Fruit fly (Drosophila melanogaster) whole organism, embryonic: ENCODE measurements around the gene Sr-CI.
A peak's percentile ranks its signal among the peaks of the same experiment; 100 is the strongest.

Experiments
- CG11085 ChIP-seq: fragments of 200-800 bp; sonication (Bioruptor generic); IDR thresholded peaks from 2 replicates; pipeline ENCODE4 v1.3.6; 2022; ENCODE audit warnings: missing biosample characterization, missing genetic modification characterization
- CG11504 ChIP-seq: fragments of 200-800 bp; sonication (Bioruptor generic); optimal IDR thresholded peaks from 3 replicates; lab custom pipeline; 2019; ENCODE audit warnings: missing biosample characterization, mild to moderate bottlenecking, missing genetic modification characterization, moderate library complexity
- CG12391 ChIP-seq: fragments of 200-800 bp; sonication (Bioruptor generic); optimal IDR thresholded peaks from 3 replicates; lab custom pipeline; 2018; ENCODE audit warnings: missing biosample characterization, mild to moderate bottlenecking, missing genetic modification characterization, moderate library complexity
- CG13287 ChIP-seq: fragments of 200-800 bp; sonication (Bioruptor generic); IDR thresholded peaks from 2 replicates; pipeline ENCODE4 v1.3.6; 2022; ENCODE audit warnings: missing biosample characterization, missing genetic modification characterization; ENCODE audit not compliant: partially characterized antibody
- CG13296 ChIP-seq: fragments of 200-800 bp; sonication (Bioruptor generic); optimal IDR thresholded peaks from 3 replicates; lab custom pipeline; 2018; ENCODE audit warnings: missing biosample characterization, mild to moderate bottlenecking, missing genetic modification characterization
- CG14710 ChIP-seq: fragments of 200-800 bp; sonication (Bioruptor generic); optimal IDR thresholded peaks from 3 replicates; lab custom pipeline; 2019; ENCODE audit warnings: missing biosample characterization, mild to moderate bottlenecking, missing genetic modification characterization, moderate library complexity
- CG18262 ChIP-seq: fragments of 200-800 bp; optimal IDR thresholded peaks from 3 replicates; lab custom pipeline; 2019; ENCODE audit warnings: missing biosample characterization, mild to moderate bottlenecking, missing genetic modification characterization, moderate library complexity
- CG1832 ChIP-seq: fragments of 200-800 bp; sonication (Bioruptor generic); optimal IDR thresholded peaks from 2 replicates; lab custom pipeline; 2017; ENCODE audit warnings: missing biosample characterization, mild to moderate bottlenecking, missing genetic modification characterization, inconsistent platforms
- CG18764 ChIP-seq: fragments of 200-800 bp; sonication (Bioruptor generic); optimal IDR thresholded peaks from 3 replicates; lab custom pipeline; 2016; ENCODE audit warnings: missing biosample characterization, missing genetic modification characterization
- CG2875 ChIP-seq: fragments of 200-800 bp; sonication (Bioruptor generic); optimal IDR thresholded peaks from 2 replicates; lab custom pipeline; 2017; ENCODE audit warnings: missing biosample characterization, mild to moderate bottlenecking, missing genetic modification characterization, missing genetic modification reagents
- CG3065 ChIP-seq: fragments of 200-800 bp; sonication (Bioruptor generic); optimal IDR thresholded peaks from 2 replicates; lab custom pipeline; 2016; ENCODE audit warnings: missing biosample characterization, missing genetic modification characterization
- CG33213 ChIP-seq: fragments of 200-800 bp; sonication (Bioruptor generic); optimal IDR thresholded peaks from 3 replicates; lab custom pipeline; 2016; ENCODE audit warnings: missing biosample characterization, missing genetic modification characterization
- CG4820 ChIP-seq: fragments of 200-800 bp; sonication (Bioruptor generic); optimal IDR thresholded peaks from 3 replicates; lab custom pipeline; 2016; ENCODE audit warnings: missing biosample characterization, missing genetic modification characterization
- CG7987 ChIP-seq: fragments of 200-800 bp; sonication (Bioruptor generic); optimal IDR thresholded peaks from 2 replicates; lab custom pipeline; 2018; ENCODE audit warnings: missing biosample characterization, mild to moderate bottlenecking, missing genetic modification characterization, moderate library complexity
- D19A ChIP-seq: fragments of 200-800 bp; optimal IDR thresholded peaks from 3 replicates; lab custom pipeline; 2019; ENCODE audit warnings: missing biosample characterization, mild to moderate bottlenecking, missing genetic modification characterization, moderate library complexity
- HHEX ChIP-seq: fragments of 200-800 bp; sonication (Bioruptor generic); optimal IDR thresholded peaks from 3 replicates; lab custom pipeline; 2017; ENCODE audit warnings: missing biosample characterization, mild to moderate bottlenecking, missing genetic modification characterization, missing genetic modification reagents
- HLH4C ChIP-seq: fragments of 200-800 bp; sonication (Bioruptor generic); IDR thresholded peaks from 3 replicates; pipeline ENCODE4 v1.3.6; 2022; ENCODE audit warnings: missing biosample characterization, missing genetic modification characterization; ENCODE audit not compliant: partially characterized antibody
- Hmx ChIP-seq: fragments of 200-800 bp; sonication (Bioruptor generic); optimal IDR thresholded peaks from 2 replicates; lab custom pipeline; 2016; ENCODE audit warnings: missing biosample characterization, missing genetic modification characterization
- Hr3 ChIP-seq: fragments of 200-800 bp; sonication (Bioruptor generic); optimal IDR thresholded peaks from 3 replicates; lab custom pipeline; 2016; ENCODE audit warnings: missing biosample characterization, missing genetic modification characterization
- Mad ChIP-seq: fragments of 200-800 bp; sonication (Bioruptor generic); optimal IDR thresholded peaks from 2 replicates; lab custom pipeline; 2016; ENCODE audit warnings: missing biosample characterization, missing genetic modification characterization
- Oaz ChIP-seq: fragments of 200-800 bp; sonication (Bioruptor generic); IDR thresholded peaks from 2 replicates; pipeline ENCODE4 v1.3.6; 2022; ENCODE audit warnings: missing biosample characterization, missing genetic modification characterization
- Rfx ChIP-seq: fragments of 200-800 bp; sonication (Bioruptor generic); IDR thresholded peaks from 2 replicates; pipeline ENCODE4 v1.3.6; 2022; ENCODE audit warnings: missing biosample characterization, missing genetic modification characterization
- Sox102F ChIP-seq: fragments of 200-800 bp; sonication (Bioruptor generic); optimal IDR thresholded peaks from 2 replicates; lab custom pipeline; 2018; ENCODE audit warnings: missing biosample characterization, mild to moderate bottlenecking, missing genetic modification characterization, moderate library complexity
- Trl ChIP-seq, 3 experiments: fragments of >200 bp in 2 of 3; fragments of 200-800 bp in 1 of 3; sonication (Bioruptor generic) in 1 of 3; optimal IDR thresholded peaks; 2 replicates in 1 of 3; 3 replicates in 2 of 3; lab custom pipeline; 2016 to 2017; ENCODE audit warnings: missing biosample characterization in 1 of 3, missing genetic modification characterization in 1 of 3
- Xbp1 ChIP-seq: fragments of 200-800 bp; sonication (Bioruptor generic); optimal IDR thresholded peaks from 3 replicates; lab custom pipeline; 2016; ENCODE audit warnings: missing biosample characterization, mild to moderate bottlenecking, missing genetic modification characterization
- abd-A ChIP-seq: fragments of 200-800 bp; sonication (Bioruptor generic); optimal IDR thresholded peaks from 3 replicates; lab custom pipeline; 2019; ENCODE audit warnings: missing biosample characterization, mild to moderate bottlenecking, missing genetic modification characterization, moderate library complexity
- bcd ChIP-seq: fragments of 200-800 bp; sonication (Bioruptor generic); optimal IDR thresholded peaks from 2 replicates; lab custom pipeline; 2017; ENCODE audit warnings: missing biosample characterization, mild to moderate bottlenecking, missing genetic modification characterization
- bigmax ChIP-seq: fragments of 200-800 bp; sonication (Bioruptor generic); optimal IDR thresholded peaks from 2 replicates; lab custom pipeline; 2018; ENCODE audit warnings: missing biosample characterization, mild to moderate bottlenecking, missing genetic modification characterization
- btn ChIP-seq: fragments of 200-800 bp; sonication (Bioruptor generic); optimal IDR thresholded peaks from 2 replicates; lab custom pipeline; 2016; ENCODE audit warnings: missing biosample characterization, missing genetic modification characterization
- cas ChIP-seq: fragments of 200-800 bp; sonication (Bioruptor generic); IDR thresholded peaks from 2 replicates; pipeline ENCODE4 v1.3.6; 2022; ENCODE audit warnings: missing biosample characterization, missing genetic modification characterization
- da ChIP-seq: fragments of 200-800 bp; sonication (Bioruptor generic); optimal IDR thresholded peaks from 2 replicates; lab custom pipeline; 2016; ENCODE audit warnings: missing biosample characterization, missing genetic modification characterization
- dmrt99B ChIP-seq: fragments of 200-800 bp; sonication (Bioruptor generic); optimal IDR thresholded peaks from 2 replicates; lab custom pipeline; 2018; ENCODE audit warnings: missing biosample characterization, mild to moderate bottlenecking, missing genetic modification characterization, moderate library complexity
- fu2 ChIP-seq: fragments of 200-800 bp; sonication (Bioruptor generic); optimal IDR thresholded peaks from 2 replicates; lab custom pipeline; 2016; ENCODE audit warnings: missing biosample characterization, missing genetic modification characterization
- gcm2 ChIP-seq: fragments of 200-800 bp; sonication (Bioruptor generic); optimal IDR thresholded peaks from 2 replicates; lab custom pipeline; 2016; ENCODE audit warnings: missing biosample characterization, missing genetic modification characterization
- gem ChIP-seq: fragments of 200-800 bp; sonication (Bioruptor generic); optimal IDR thresholded peaks from 2 replicates; lab custom pipeline; 2019; ENCODE audit warnings: missing biosample characterization, mild to moderate bottlenecking, missing genetic modification characterization, moderate library complexity
- grau ChIP-seq: fragments of 200-800 bp; optimal IDR thresholded peaks from 3 replicates; lab custom pipeline; 2019; ENCODE audit warnings: missing biosample characterization, mild to moderate bottlenecking, missing genetic modification characterization, moderate library complexity
- h ChIP-seq: fragments of >200 bp; optimal IDR thresholded peaks from 2 replicates; lab custom pipeline; 2017
- ken ChIP-seq: fragments of 200-800 bp; sonication (Bioruptor generic); IDR thresholded peaks from 3 replicates; pipeline ENCODE4 v1.3.6; 2022; ENCODE audit warnings: missing biosample characterization, missing genetic modification characterization
- lab ChIP-seq: fragments of 200-800 bp; sonication (Bioruptor generic); optimal IDR thresholded peaks from 3 replicates; lab custom pipeline; 2017; ENCODE audit warnings: missing biosample characterization, missing genetic modification characterization, mild to moderate bottlenecking, moderate library complexity, missing genetic modification reagents
- lmd ChIP-seq: fragments of 200-800 bp; sonication (Bioruptor generic); IDR thresholded peaks from 2 replicates; pipeline ENCODE4 v1.3.6; 2022; ENCODE audit warnings: missing biosample characterization, missing genetic modification characterization
- lola ChIP-seq, 3 experiments: fragments of >200 bp in 2 of 3; fragments of 200-800 bp in 1 of 3; sonication (Bioruptor generic) in 1 of 3; optimal IDR thresholded peaks; 2 replicates each; lab custom pipeline; 2017 to 2019; ENCODE audit warnings: missing biosample characterization in 3 of 3, missing genetic modification characterization in 3 of 3, mild to moderate bottlenecking in 1 of 3, moderate library complexity in 1 of 3
- mirr ChIP-seq: fragments of 200-800 bp; sonication (Bioruptor generic); optimal IDR thresholded peaks from 3 replicates; lab custom pipeline; 2018; ENCODE audit warnings: missing biosample characterization, mild to moderate bottlenecking, missing genetic modification characterization
- nau ChIP-seq: fragments of 200-800 bp; sonication (Bioruptor generic); optimal IDR thresholded peaks from 3 replicates; lab custom pipeline; 2017; ENCODE audit warnings: missing biosample characterization, mild to moderate bottlenecking, missing genetic modification characterization, missing genetic modification reagents
- pnt ChIP-seq: fragments of 200-800 bp; sonication (Bioruptor generic); optimal IDR thresholded peaks from 3 replicates; lab custom pipeline; 2016; ENCODE audit warnings: missing biosample characterization, missing genetic modification characterization
- psq ChIP-seq: fragments of 200-800 bp; sonication (Bioruptor generic); optimal IDR thresholded peaks from 2 replicates; lab custom pipeline; 2017; ENCODE audit warnings: missing biosample characterization, missing genetic modification characterization
- ranshi ChIP-seq: fragments of 200-800 bp; sonication (Bioruptor generic); IDR thresholded peaks from 2 replicates; pipeline ENCODE4 v1.3.6; 2022; ENCODE audit warnings: missing biosample characterization, missing genetic modification characterization
- sisA ChIP-seq: fragments of 200-800 bp; sonication (Bioruptor generic); IDR thresholded peaks from 2 replicates; pipeline ENCODE4 v1.3.6; 2022; ENCODE audit warnings: missing biosample characterization, missing genetic modification characterization
- slou ChIP-seq: fragments of 200-800 bp; sonication (Bioruptor generic); optimal IDR thresholded peaks from 3 replicates; lab custom pipeline; 2016; ENCODE audit warnings: missing biosample characterization, missing genetic modification characterization
- stwl ChIP-seq: fragments of 200-800 bp; sonication (Bioruptor generic); optimal IDR thresholded peaks from 3 replicates; lab custom pipeline; 2018; ENCODE audit warnings: missing biosample characterization, mild to moderate bottlenecking, missing genetic modification characterization, moderate library complexity
- unpg ChIP-seq: fragments of 200-800 bp; sonication (Bioruptor generic); optimal IDR thresholded peaks from 3 replicates; lab custom pipeline; 2018; ENCODE audit warnings: missing biosample characterization, mild to moderate bottlenecking, missing genetic modification characterization, moderate library complexity
- zfh1 ChIP-seq: fragments of 200-800 bp; sonication (Bioruptor generic); IDR thresholded peaks from 3 replicates; pipeline ENCODE4 v1.3.6; 2022; ENCODE audit warnings: missing biosample characterization, missing genetic modification characterization

Gene Sr-CI

DNA sequence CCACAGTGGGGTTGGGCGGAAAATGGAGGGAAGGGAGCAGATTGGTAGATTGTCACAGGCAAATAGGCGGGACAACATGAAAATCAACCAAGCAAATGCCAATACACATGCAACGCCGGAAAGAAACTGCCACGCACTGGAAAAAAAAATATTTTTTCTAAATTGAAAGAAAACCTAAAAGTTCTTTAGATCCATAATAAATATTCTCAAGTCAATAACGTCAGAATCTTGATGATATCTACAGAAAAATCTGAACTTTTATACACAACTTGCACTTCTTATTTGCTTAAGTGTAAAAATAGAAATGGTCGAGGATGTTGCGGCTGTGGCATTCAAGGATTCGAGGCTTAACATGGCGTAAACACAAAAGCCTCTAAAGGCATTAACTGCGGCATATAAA lies 37.3 kb upstream of the Sr-CI start:
- TF ChIP-seq D19A (no peak), h (lab: Kevin White, UChicago) (no peak), lab (GFP tag; lab: Kevin White, UChicago) (peak; percentile 55), ken (GFP tag; lab: Robert Waterston, UW) (no peak), CG13296 (GFP tag; lab: Kevin White, UChicago) (no peak), Mad (no peak), gcm2 (GFP tag; lab: Kevin White, UChicago) (no peak), da (no peak), CG3065 (GFP tag; lab: Kevin White, UChicago) (no peak), zfh1 (0 out of 3 replicates have a peak, but pooled peaks have one; percentile 21), CG13287 (GFP tag; lab: Robert Waterston, UW) (no peak), CG18262 (tag; lab: Kevin White, UChicago) (no peak), sisA (GFP tag; lab: Robert Waterston, UW) (0 out of 2 replicates have a peak, but pooled peaks have one; percentile 26), CG7987 (no peak), HLH4C (GFP tag; lab: Robert Waterston, UW) (no peak), CG18764 (GFP tag; lab: Kevin White, UChicago) (no peak), nau (GFP tag; lab: Kevin White, UChicago) (no peak), ranshi (no peak), Trl (optimal IDR thresholded peaks at IDR 0.05; lab: Kevin White, UChicago) (no peak), Trl (GFP tag; optimal IDR thresholded peaks at IDR 0.05; lab: Kevin White, UChicago) (no peak), psq (GFP tag; lab: Kevin White, UChicago) (no peak), Hmx (no peak), grau (tag; lab: Kevin White, UChicago) (peak; percentile 14), Hr3 (GFP tag; lab: Kevin White, UChicago) (peak; percentile 3), CG4820 (no peak), slou (GFP tag; lab: Kevin White, UChicago) (no peak), lmd (GFP tag; lab: Robert Waterston, UW) (no peak), pnt (GFP tag; lab: Kevin White, UChicago) (no peak), CG11085 (GFP tag; lab: Robert Waterston, UW) (no peak), btn (GFP tag; lab: Kevin White, UChicago) (no peak), CG2875 (GFP tag; lab: Kevin White, UChicago) (no peak), unpg (GFP tag; lab: Kevin White, UChicago) (no peak), cas (GFP tag; lab: Robert Waterston, UW) (0 out of 2 replicates have a peak, but pooled peaks have one; percentile 28), Oaz (GFP tag; lab: Robert Waterston, UW) (no peak), stwl (tag; lab: Kevin White, UChicago) (no peak), abd-A (tag; lab: Kevin White, UChicago) (no peak), bcd (GFP tag; lab: Kevin White, UChicago) (no peak), bigmax (GFP tag; lab: Kevin White, UChicago) (no peak), CG33213 (no peak), Sox102F (GFP tag; lab: Kevin White, UChicago) (peak; percentile 27), Xbp1 (GFP tag; lab: Kevin White, UChicago) (no peak), fu2 (GFP tag; lab: Kevin White, UChicago) (no peak), lola (GFP tag; optimal IDR thresholded peaks at IDR 0.05; lab: Kevin White, UChicago) (no peak), dmrt99B (tag; lab: Kevin White, UChicago) (peak; percentile 16), CG11504 (tag; lab: Kevin White, UChicago) (peak; percentile 29), Rfx (GFP tag; lab: Robert Waterston, UW) (0 out of 2 replicates have a peak, but pooled peaks have one; percentile 44), CG12391 (peak; percentile 25), HHEX (GFP tag; lab: Kevin White, UChicago) (no peak), mirr (no peak), gem (tag; lab: Kevin White, UChicago) (peak; percentile 53), CG14710 (tag; lab: Kevin White, UChicago) (no peak), CG1832 (no peak)
